Fruit fly (Drosophila melanogaster): Measurements from ENCODE around the gene NijA.

The NijA gene

dm6 chr3L:10722607-10723006 is 25.9 kb upstream of the NijA start:
- TF ChIP-seq Crg-1 (GFP tag; optimal IDR thresholded peaks at IDR 0.05) = no peak
- no peak for TF ChIP-seq tj (GFP tag; optimal IDR thresholded peaks at IDR 0.05)
- TF ChIP-seq pad (GFP tag; optimal IDR thresholded peaks at IDR 0.05) = no peak
- TF ChIP-seq CG1620 (GFP tag; optimal IDR thresholded peaks at IDR 0.05) = no peak
- no peak for TF ChIP-seq ovo (GFP tag; optimal IDR thresholded peaks at IDR 0.05)
- TF ChIP-seq bab1 (GFP tag; optimal IDR thresholded peaks at IDR 0.05) = no peak
- no peak for TF ChIP-seq CG14711 (tag; optimal IDR thresholded peaks at IDR 0.05)
- TF ChIP-seq CG33017 (tag; optimal IDR thresholded peaks at IDR 0.05) = no peak
- no peak for TF ChIP-seq CG7045 (GFP tag; optimal IDR thresholded peaks at IDR 0.05)
- no peak for TF ChIP-seq CG7101 (tag; optimal IDR thresholded peaks at IDR 0.05)
- TF ChIP-seq cnc (optimal IDR thresholded peaks at IDR 0.05) = no peak
- TF ChIP-seq Clk (GFP tag; optimal IDR thresholded peaks at IDR 0.05) = no peak

dm6 chr3L:10719771-10720170 is 23.1 kb upstream of the NijA start:
- no peak for TF ChIP-seq bab1 (GFP tag; optimal IDR thresholded peaks at IDR 0.05)
- no peak for TF ChIP-seq CG12768 (GFP tag; optimal IDR thresholded peaks at IDR 0.05)
- TF ChIP-seq CG14711 (tag; optimal IDR thresholded peaks at IDR 0.05) = no peak
- no peak for TF ChIP-seq CG7101 (tag; optimal IDR thresholded peaks at IDR 0.05)
- no peak for TF ChIP-seq Hr96 (GFP tag; optimal IDR thresholded peaks at IDR 0.05)
- no peak for TF ChIP-seq tj (GFP tag; optimal IDR thresholded peaks at IDR 0.05)
- no peak for TF ChIP-seq cic (GFP tag; optimal IDR thresholded peaks at IDR 0.05)
- TF ChIP-seq CG33017 (tag; optimal IDR thresholded peaks at IDR 0.05) = no peak
- no peak for TF ChIP-seq CG11617 (GFP tag; optimal IDR thresholded peaks at IDR 0.05)

- TF ChIP-seq CG12768 (GFP tag; optimal IDR thresholded peaks at IDR 0.05) = no peak
- TF ChIP-seq cnc (optimal IDR thresholded peaks at IDR 0.05) = no peak
These were observed 19.7 kb upstream of the NijA start for dm6 chr3L:10716342-10716896.

dm6 chr3L:10715748-10716147 is 19.1 kb upstream of the NijA start:
- TF ChIP-seq toe (GFP tag; optimal IDR thresholded peaks at IDR 0.05) = no peak
- no peak for TF ChIP-seq CG5204 (GFP tag; optimal IDR thresholded peaks at IDR 0.05)
- no peak for TF ChIP-seq Crg-1 (GFP tag; optimal IDR thresholded peaks at IDR 0.05)
- TF ChIP-seq CG1620 (GFP tag; optimal IDR thresholded peaks at IDR 0.05) = no peak
- TF ChIP-seq cnc (optimal IDR thresholded peaks at IDR 0.05) = no peak
- no peak for TF ChIP-seq kay (GFP tag; ENCODE audit: borderline replicate concordance)
- TF ChIP-seq bab1 (GFP tag; optimal IDR thresholded peaks at IDR 0.05) = no peak
- TF ChIP-seq Mnt (GFP tag; optimal IDR thresholded peaks at IDR 0.05) = no peak
- no peak for TF ChIP-seq ovo (GFP tag; optimal IDR thresholded peaks at IDR 0.05)
- TF ChIP-seq cic (GFP tag; optimal IDR thresholded peaks at IDR 0.05) = no peak
- TF ChIP-seq Hr96 (GFP tag; optimal IDR thresholded peaks at IDR 0.05) = no peak
- TF ChIP-seq pad (GFP tag; optimal IDR thresholded peaks at IDR 0.05) = no peak
- no peak for TF ChIP-seq CG14711 (tag; optimal IDR thresholded peaks at IDR 0.05)
- no peak for TF ChIP-seq CG11617 (GFP tag; optimal IDR thresholded peaks at IDR 0.05)
- no peak for TF ChIP-seq CG33017 (tag; optimal IDR thresholded peaks at IDR 0.05)
- no peak for TF ChIP-seq tj (GFP tag; optimal IDR thresholded peaks at IDR 0.05)
- no peak for TF ChIP-seq CG7045 (GFP tag; optimal IDR thresholded peaks at IDR 0.05)
- TF ChIP-seq Clk (GFP tag; optimal IDR thresholded peaks at IDR 0.05) = no peak

- TF ChIP-seq CG14711 (tag; optimal IDR thresholded peaks at IDR 0.05) (no peak), Clk (GFP tag; optimal IDR thresholded peaks at IDR 0.05) (no peak), bab1 (GFP tag; optimal IDR thresholded peaks at IDR 0.05) (no peak), Crg-1 (GFP tag; optimal IDR thresholded peaks at IDR 0.05) (no peak), Hr96 (GFP tag; optimal IDR thresholded peaks at IDR 0.05) (no peak), pad (GFP tag; optimal IDR thresholded peaks at IDR 0.05) (no peak), CG7045 (GFP tag; optimal IDR thresholded peaks at IDR 0.05) (no peak), CG5204 (GFP tag; optimal IDR thresholded peaks at IDR 0.05) (no peak), Mnt (GFP tag; optimal IDR thresholded peaks at IDR 0.05) (no peak), CG7101 (tag; optimal IDR thresholded peaks at IDR 0.05) (no peak), tj (GFP tag; optimal IDR thresholded peaks at IDR 0.05) (no peak)
These were observed 16.9 kb upstream of the NijA start for dm6 chr3L:10713458-10714118.

dm6 chr3L:10712005-10712404 is 15.3 kb upstream of the NijA start:
- TF ChIP-seq ovo (GFP tag; optimal IDR thresholded peaks at IDR 0.05) (no peak), kay (GFP tag; ENCODE audit: borderline replicate concordance) (no peak), CG5204 (GFP tag; optimal IDR thresholded peaks at IDR 0.05) (no peak), cic (GFP tag; optimal IDR thresholded peaks at IDR 0.05) (no peak), CG33017 (tag; optimal IDR thresholded peaks at IDR 0.05) (no peak), Clk (GFP tag; optimal IDR thresholded peaks at IDR 0.05) (no peak), CG7101 (tag; optimal IDR thresholded peaks at IDR 0.05) (no peak), CG14711 (tag; optimal IDR thresholded peaks at IDR 0.05) (no peak), tj (GFP tag; optimal IDR thresholded peaks at IDR 0.05) (no peak), CG7045 (GFP tag; optimal IDR thresholded peaks at IDR 0.05) (no peak), Hr96 (GFP tag; optimal IDR thresholded peaks at IDR 0.05) (no peak), cnc (optimal IDR thresholded peaks at IDR 0.05) (no peak), Mnt (GFP tag; optimal IDR thresholded peaks at IDR 0.05) (no peak), CG11617 (GFP tag; optimal IDR thresholded peaks at IDR 0.05) (no peak), CG1620 (GFP tag; optimal IDR thresholded peaks at IDR 0.05) (no peak), toe (GFP tag; optimal IDR thresholded peaks at IDR 0.05) (no peak), bab1 (GFP tag; optimal IDR thresholded peaks at IDR 0.05) (no peak), Crg-1 (GFP tag; optimal IDR thresholded peaks at IDR 0.05) (no peak), CG12768 (GFP tag; optimal IDR thresholded peaks at IDR 0.05) (no peak)
